Worm (Caenorhabditis elegans) whole organism, L4 larva: ENCODE results near the gene W02D7.12.

Experiments used
- F37D6.2 ChIP-seq: sonication (generic microtip); optimal IDR thresholded peaks from 2 replicates; lab custom pipeline; 2016; ENCODE audit warnings: mild to moderate bottlenecking, missing genetic modification characterization, missing compliant biosample characterization
- F44E2.7 ChIP-seq: fragments of 200-800 bp; sonication (Bioruptor generic); IDR thresholded peaks from 2 replicates; pipeline ENCODE4 v2.1.2; 2022; ENCODE audit warnings: missing genetic modification characterization, missing compliant biosample characterization
- F49E8.2 ChIP-seq: sonication (generic microtip); optimal IDR thresholded peaks from 2 replicates; lab custom pipeline; 2016; ENCODE audit warnings: missing compliant biosample characterization, mild to moderate bottlenecking, missing genetic modification characterization, borderline replicate concordance
- R02D3.7 ChIP-seq: fragments of 150-350 bp; sonication (generic microtip); optimal IDR thresholded peaks from 3 replicates; lab custom pipeline; 2014; ENCODE audit warnings: missing biosample characterization, missing genetic modification characterization
- T20F7.1 ChIP-seq: fragments of 200-800 bp; sonication (Bioruptor generic); optimal IDR thresholded peaks from 2 replicates; lab custom pipeline; 2018; ENCODE audit warnings: mild to moderate bottlenecking, missing genetic modification characterization, missing compliant biosample characterization
- T26A8.4 ChIP-seq: fragments of 200-800 bp; sonication (Bioruptor generic); IDR thresholded peaks from 2 replicates; pipeline ENCODE4 v1.3.6; 2022; ENCODE audit warnings: missing genetic modification characterization, missing compliant biosample characterization
- aha-1 ChIP-seq: fragments of 150-350 bp; peaks from one replicate; lab custom pipeline; 2014; ENCODE audit warnings: missing biosample characterization, missing genetic modification characterization
- aly-2 ChIP-seq: sonication (generic microtip); optimal IDR thresholded peaks from 2 replicates; lab custom pipeline; 2018; ENCODE audit warnings: missing biosample characterization, missing genetic modification characterization
- ama-1 ChIP-seq: fragments of 150-350 bp; optimal IDR thresholded peaks from 2 replicates; lab custom pipeline; 2014; ENCODE audit warnings: inconsistent platforms, mixed read lengths
- arid-1 ChIP-seq: fragments of 200-800 bp; sonication (Bioruptor generic); conservative IDR thresholded peaks from 2 replicates; pipeline ENCODE4 v1.3.6; 2022; ENCODE audit warnings: missing genetic modification reagents, missing genetic modification characterization, missing compliant biosample characterization
- attf-4 ChIP-seq: sonication (generic microtip); optimal IDR thresholded peaks from 3 replicates; lab custom pipeline; 2017; ENCODE audit warnings: missing biosample characterization, missing genetic modification characterization
- ceh-28 ChIP-seq: fragments of 150-350 bp; optimal IDR thresholded peaks from 2 replicates; lab custom pipeline; 2014; ENCODE audit warnings: missing biosample characterization, missing genetic modification reagents, missing genetic modification characterization
- daf-12 ChIP-seq: fragments of 150-350 bp; optimal IDR thresholded peaks from 2 replicates; lab custom pipeline; 2014; ENCODE audit warnings: missing biosample characterization, missing genetic modification reagents, missing genetic modification characterization
- daf-16 ChIP-seq, 3 experiments: sonication (generic microtip); optimal IDR thresholded peaks; 2 replicates each; lab custom pipeline; 2016 to 2017; ENCODE audit warnings: missing genetic modification characterization in 3 of 3, missing genetic modification reagents in 3 of 3, mild to moderate bottlenecking in 2 of 3, missing compliant biosample characterization in 2 of 3, missing biosample characterization in 1 of 3, moderate library complexity in 1 of 3
- daf-8 ChIP-seq: fragments of 200-800 bp; sonication (Bioruptor generic); IDR thresholded peaks from 2 replicates; pipeline ENCODE4 v1.3.6; 2022; ENCODE audit warnings: missing genetic modification characterization, missing compliant biosample characterization
- dmd-6 ChIP-seq: fragments of 200-800 bp; sonication (Bioruptor generic); IDR thresholded peaks from 2 replicates; pipeline ENCODE4 v1.3.6; 2022; ENCODE audit warnings: missing genetic modification reagents, missing genetic modification characterization, missing compliant biosample characterization
- dpl-1 ChIP-seq: fragments of 150-350 bp; optimal IDR thresholded peaks from 2 replicates; lab custom pipeline; 2014; ENCODE audit warnings: missing biosample characterization, missing genetic modification reagents, missing genetic modification characterization
- duxl-1 ChIP-seq: sonication (generic microtip); optimal IDR thresholded peaks from 2 replicates; lab custom pipeline; 2016; ENCODE audit warnings: mild to moderate bottlenecking, missing genetic modification characterization, moderate library complexity, missing compliant biosample characterization; ENCODE audit not compliant: poor library complexity
- dve-1 ChIP-seq: sonication (generic microtip); optimal IDR thresholded peaks from 2 replicates; lab custom pipeline; 2017; ENCODE audit warnings: antibody characterized with exemption, mild to moderate bottlenecking, missing genetic modification characterization, missing compliant biosample characterization; ENCODE audit not compliant: insufficient read depth
- lin-15B ChIP-seq: fragments of 150-350 bp; sonication (generic microtip); optimal IDR thresholded peaks from 3 replicates; lab custom pipeline; 2014; ENCODE audit warnings: missing biosample characterization, missing genetic modification characterization
- lsy-2 ChIP-seq, 2 experiments: fragments of 150-350 bp in 1 of 2; sonication (generic microtip) in 1 of 2; optimal IDR thresholded peaks; 2 replicates each; lab custom pipeline; 2014 to 2017; ENCODE audit warnings: missing biosample characterization in 2 of 2, missing genetic modification characterization in 2 of 2
- madf-5 ChIP-seq, 2 experiments: fragments of 200-800 bp; sonication (Bioruptor generic); IDR thresholded peaks; 2 replicates each; pipeline ENCODE4 v1.3.6; 2022; ENCODE audit warnings: missing compliant biosample characterization in 2 of 2, missing genetic modification characterization in 2 of 2
- mxl-3 ChIP-seq: fragments of 200-800 bp; sonication (Bioruptor generic); optimal IDR thresholded peaks from 2 replicates; lab custom pipeline; 2018; ENCODE audit warnings: mild to moderate bottlenecking, missing genetic modification characterization, missing compliant biosample characterization
- nhr-11 ChIP-seq: fragments of 150-350 bp; optimal IDR thresholded peaks from 2 replicates; lab custom pipeline; 2014; ENCODE audit warnings: missing biosample characterization, missing genetic modification characterization
- nhr-111 ChIP-seq: fragments of 200-800 bp; sonication (Bioruptor generic); optimal IDR thresholded peaks from 2 replicates; lab custom pipeline; 2018; ENCODE audit warnings: mild to moderate bottlenecking, missing genetic modification characterization, missing compliant biosample characterization
- nhr-25 ChIP-seq: sonication (generic microtip); optimal IDR thresholded peaks from 2 replicates; lab custom pipeline; 2017; ENCODE audit warnings: missing genetic modification characterization, mild to moderate bottlenecking, missing compliant biosample characterization, antibody characterized with exemption, moderate library complexity, borderline replicate concordance; ENCODE audit not compliant: insufficient read depth
- nhr-41 ChIP-seq: fragments of 200-800 bp; sonication (Bioruptor generic); IDR thresholded peaks from 2 replicates; pipeline ENCODE4 v1.3.6; 2022; ENCODE audit warnings: missing genetic modification reagents, missing genetic modification characterization, missing compliant biosample characterization
- nhr-77 ChIP-seq: fragments of 150-350 bp; optimal IDR thresholded peaks from 2 replicates; lab custom pipeline; 2014; ENCODE audit warnings: missing biosample characterization, missing genetic modification characterization
- pqm-1 ChIP-seq: sonication (generic microtip); optimal IDR thresholded peaks from 2 replicates; lab custom pipeline; 2017; ENCODE audit warnings: missing biosample characterization, missing genetic modification characterization
- sdz-12 ChIP-seq: fragments of 200-800 bp; sonication (Bioruptor generic); optimal IDR thresholded peaks from 2 replicates; lab custom pipeline; 2018; ENCODE audit warnings: mild to moderate bottlenecking, missing genetic modification characterization, missing compliant biosample characterization
- skn-1 ChIP-seq: fragments of 150-350 bp; optimal IDR thresholded peaks from 2 replicates; lab custom pipeline; 2014; ENCODE audit warnings: missing biosample characterization, missing genetic modification characterization
- snpc-1.2 ChIP-seq: fragments of 200-800 bp; sonication (Bioruptor generic); IDR thresholded peaks from 2 replicates; pipeline ENCODE4 v1.3.6; 2022; ENCODE audit warnings: missing genetic modification reagents, missing genetic modification characterization, missing compliant biosample characterization
- unc-62 ChIP-seq, 3 experiments: fragments of 150-350 bp in 1 of 3; sonication (generic microtip); optimal IDR thresholded peaks in 2 of 3; peaks in 1 of 3; 1 replicate in 1 of 3; 2 replicates in 2 of 3; lab custom pipeline; 2014 to 2017; ENCODE audit warnings: missing biosample characterization in 3 of 3, missing genetic modification characterization in 3 of 3, missing genetic modification reagents in 3 of 3, missing genotype in 1 of 3
- vab-7 ChIP-seq: fragments of 200-800 bp; sonication (Bioruptor generic); IDR thresholded peaks from 2 replicates; pipeline ENCODE4 v1.3.6; 2022; ENCODE audit warnings: missing genetic modification reagents, missing genetic modification characterization, missing compliant biosample characterization
- zfp-2 ChIP-seq: sonication (generic microtip); optimal IDR thresholded peaks from 2 replicates; lab custom pipeline; 2016; ENCODE audit warnings: mild to moderate bottlenecking, missing genetic modification characterization, missing compliant biosample characterization
- zfp-3 ChIP-seq: fragments of 200-800 bp; sonication (Bioruptor generic); conservative IDR thresholded peaks from 2 replicates; pipeline ENCODE4 v1.3.6; 2022; ENCODE audit warnings: missing genetic modification reagents, missing genetic modification characterization, missing compliant biosample characterization
- ztf-7 ChIP-seq: fragments of 150-350 bp; optimal IDR thresholded peaks from 2 replicates; lab custom pipeline; 2014; ENCODE audit warnings: missing biosample characterization, missing genetic modification characterization

The W02D7.12 gene

DNA sequence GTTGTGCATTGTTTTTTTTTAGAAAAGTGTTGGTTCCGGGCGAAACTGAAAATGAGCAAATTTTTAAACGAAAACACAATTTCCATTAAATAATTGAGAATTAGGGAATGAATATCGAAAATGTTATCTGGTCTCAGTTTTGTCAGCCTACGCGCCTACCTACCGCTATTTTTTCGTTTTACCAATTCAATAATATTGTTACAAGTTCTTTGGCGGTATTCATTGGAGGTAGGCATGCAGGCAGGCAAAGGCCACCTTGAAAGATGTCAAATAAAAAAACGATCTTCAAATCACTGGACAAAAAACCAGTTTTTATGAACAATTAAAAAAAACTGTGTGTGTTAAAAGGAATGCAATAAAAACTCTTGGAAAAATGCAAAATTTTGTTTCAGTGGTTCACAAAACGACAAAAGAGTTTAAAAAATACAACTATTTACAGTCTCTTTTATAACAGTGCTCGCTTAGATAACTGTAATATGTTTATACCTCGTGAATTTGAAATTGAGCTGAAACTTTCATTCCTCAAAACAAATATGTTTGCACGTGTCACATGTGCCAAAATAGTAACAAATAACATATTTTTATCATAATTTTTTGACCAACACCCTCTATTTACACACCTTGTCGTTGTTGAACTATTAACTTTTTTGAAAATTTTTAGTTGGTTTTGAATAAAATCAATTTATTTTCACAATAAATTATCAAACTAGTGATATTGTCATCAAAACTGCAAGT lies 6.7 kb upstream of the W02D7.12 start, which contains the start of gene W02D7.11:
Gene W02D7.11, minus strand, starts transcription at position 51 of the 735 bp plus-strand sequence.
- TF ChIP-seq ama-1 (lab: Kevin White, UChicago) (no peak), daf-16 (GFP tag; optimal IDR thresholded peaks at IDR 0.05; lab: Kevin White, UChicago) (no peak), daf-16 (tag; optimal IDR thresholded peaks at IDR 0.05; lab: Kevin White, UChicago) (peak; percentile 66), dve-1 (tag; lab: Kevin White, UChicago) (peak; percentile 5), nhr-41 (GFP tag; lab: Robert Waterston, UW) (no peak), daf-8 (GFP tag; lab: Robert Waterston, UW) (no peak), dpl-1 (GFP tag; lab: Kevin White, UChicago) (no peak), R02D3.7 (tag; lab: Kevin White, UChicago) (no peak)

ce11 chrV:8305940-8306339 lies 5.4 kb upstream of the W02D7.12 start:
- TF ChIP-seq arid-1 (GFP tag; lab: Robert Waterston, UW) (no peak), R02D3.7 (tag; lab: Kevin White, UChicago) (no peak), T26A8.4 (GFP tag; lab: Robert Waterston, UW) (no peak), attf-4 (no peak), duxl-1 (tag; lab: Kevin White, UChicago) (no peak), sdz-12 (GFP tag; lab: Kevin White, UChicago) (no peak), ama-1 (lab: Kevin White, UChicago) (no peak), daf-16 (GFP tag; optimal IDR thresholded peaks at IDR 0.05; lab: Kevin White, UChicago) (no peak), daf-16 (tag; optimal IDR thresholded peaks at IDR 0.05; lab: Kevin White, UChicago) (peak; percentile 38), zfp-2 (tag; lab: Kevin White, UChicago) (no peak), aha-1 (tag; lab: Kevin White, UChicago) (no peak), mxl-3 (GFP tag; lab: Kevin White, UChicago) (no peak), dve-1 (tag; lab: Kevin White, UChicago) (peak; percentile 43), ztf-7 (tag; lab: Kevin White, UChicago) (no peak), dmd-6 (GFP tag; lab: Robert Waterston, UW) (peak; percentile 74), pqm-1 (tag; lab: Kevin White, UChicago) (peak; percentile 46), nhr-77 (tag; lab: Kevin White, UChicago) (no peak), snpc-1.2 (no peak), F49E8.2 (tag; lab: Kevin White, UChicago) (no peak), skn-1 (tag; lab: Kevin White, UChicago) (no peak)

DNA sequence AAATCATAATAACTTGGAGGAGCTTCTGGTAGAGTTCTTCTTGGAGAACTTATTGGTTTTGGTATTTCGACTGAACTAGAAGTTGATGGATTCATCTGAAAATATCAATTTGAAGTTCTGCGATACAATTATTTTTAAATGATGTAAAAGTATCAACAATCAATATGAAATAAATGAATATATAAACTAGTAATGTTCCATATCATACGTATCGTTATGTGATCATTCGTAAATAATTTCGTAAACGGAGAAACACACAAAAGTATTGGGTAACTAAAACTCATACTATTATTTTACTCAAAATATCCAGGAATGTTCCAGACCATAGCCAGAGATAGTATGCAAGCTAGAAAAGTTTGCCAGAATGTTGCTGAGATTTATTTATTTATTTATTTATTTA lies 4.9 kb upstream of the W02D7.12 start, which contains the start of gene W02D7.8:
Gene W02D7.8, minus strand, starts transcription at position 101 of the 400 bp plus-strand sequence.
- TF ChIP-seq ceh-28 (tag; lab: Kevin White, UChicago) (no peak), nhr-25 (tag; lab: Kevin White, UChicago) (no peak), nhr-11 (tag; lab: Kevin White, UChicago) (no peak), zfp-2 (tag; lab: Kevin White, UChicago) (no peak), F44E2.7 (no peak), daf-8 (GFP tag; lab: Robert Waterston, UW) (no peak), vab-7 (no peak), madf-5 (GFP tag; IDR thresholded peaks at IDR 0.05; lab: Robert Waterston, UW) (no peak), F37D6.2 (tag; lab: Kevin White, UChicago) (no peak), lin-15B (tag; lab: Kevin White, UChicago) (no peak), lsy-2 (tag; optimal IDR thresholded peaks at IDR 0.05; lab: Kevin White, UChicago) (no peak), daf-12 (tag; lab: Kevin White, UChicago) (no peak), aly-2 (tag; lab: Kevin White, UChicago) (no peak), T20F7.1 (GFP tag; lab: Kevin White, UChicago) (no peak), zfp-3 (GFP tag; lab: Robert Waterston, UW) (no peak), nhr-111 (GFP tag; lab: Kevin White, UChicago) (no peak), unc-62 (GFP tag; optimal IDR thresholded peaks at IDR 0.05 in 1 of 2; lab: Kevin White, UChicago) (no peak), unc-62 (tag; optimal IDR thresholded peaks at IDR 0.05; lab: Kevin White, UChicago) (no peak)
